Fruit fly (Drosophila melanogaster): ENCODE results near the gene RpS14b.

RpS14b gene

dm6 chrX:7972363-7972942, 37.8 kb downstream of the RpS14b start (continued):
- peak; percentile 74 for TF ChIP-seq CG9817 (tag; optimal IDR thresholded peaks at IDR 0.05)
- peak; percentile 82 for TF ChIP-seq Abd-B (GFP tag; optimal IDR thresholded peaks at IDR 0.05)
- peak; percentile 87 for TF ChIP-seq Asciz (GFP tag; optimal IDR thresholded peaks at IDR 0.05)
- TF ChIP-seq sqz (GFP tag; optimal IDR thresholded peaks at IDR 0.05), result peak; percentile 84
- TF ChIP-seq CG11695 (GFP tag; IDR thresholded peaks at IDR 0.05), result peak; percentile 88
- 0 out of 2 replicates have a peak, but pooled peaks have one; percentile 27 for TF ChIP-seq cas (GFP tag; IDR thresholded peaks at IDR 0.05)
- TF ChIP-seq prd (optimal IDR thresholded peaks at IDR 0.05), result no peak
- TF ChIP-seq prd (GFP tag; IDR thresholded peaks at IDR 0.05), result peak; percentile 93
- TF ChIP-seq vnd (GFP tag; IDR thresholded peaks at IDR 0.05; ENCODE audit: partially characterized antibody), result no peak
- TF ChIP-seq CG14965 (GFP tag; optimal IDR thresholded peaks at IDR 0.05; ENCODE audit: borderline replicate concordance), result no peak
- peak; percentile 84 for TF ChIP-seq croc (GFP tag; conservative IDR thresholded peaks at IDR 0.05)
- peak; percentile 65 for TF ChIP-seq CG12155 (GFP tag; optimal IDR thresholded peaks at IDR 0.05)
- peak; percentile 54; the same call in 1 of the 3 replicates for TF ChIP-seq jigr1 (GFP tag; IDR thresholded peaks at IDR 0.05)
- TF ChIP-seq CG14014 (GFP tag; IDR thresholded peaks at IDR 0.05), result peak; percentile 86
- TF ChIP-seq grn (GFP tag; optimal IDR thresholded peaks at IDR 0.05), result peak; percentile 1
- peak; percentile 56 for TF ChIP-seq vfl (GFP tag; optimal IDR thresholded peaks at IDR 0.05)
- peak; percentile 71 for TF ChIP-seq CG17802 (tag; optimal IDR thresholded peaks at IDR 0.05)
- TF ChIP-seq onecut (GFP tag; IDR thresholded peaks at IDR 0.05), result peak; percentile 87
- TF ChIP-seq CG9215 (GFP tag; IDR thresholded peaks at IDR 0.05), result peak; percentile 52
- TF ChIP-seq CG6683 (GFP tag; optimal IDR thresholded peaks at IDR 0.05), result peak; percentile 73
- peak; percentile 80 for TF ChIP-seq CG8765 (GFP tag; IDR thresholded peaks at IDR 0.05)
- peak; percentile 44 for TF ChIP-seq Dip3 (GFP tag; optimal IDR thresholded peaks at IDR 0.05)
- peak; percentile 77 for TF ChIP-seq scrt (GFP tag; optimal IDR thresholded peaks at IDR 0.05)
- no peak for TF ChIP-seq CG42726 (GFP tag; IDR thresholded peaks at IDR 0.05; ENCODE audit: partially characterized antibody)
- TF ChIP-seq CG2116 (GFP tag; optimal IDR thresholded peaks at IDR 0.05), result peak; percentile 49
- peak in 1 of 2 experiments; percentile 68 for TF ChIP-seq Hr78 (GFP tag; optimal IDR thresholded peaks at IDR 0.05)
- no peak for TF ChIP-seq ash1 (GFP tag; optimal IDR thresholded peaks at IDR 0.05)
- peak; percentile 78 for TF ChIP-seq grau (tag; optimal IDR thresholded peaks at IDR 0.05)
- peak; percentile 74 for TF ChIP-seq CG15011 (GFP tag; optimal IDR thresholded peaks at IDR 0.05)
- no peak for TF ChIP-seq CG16813 (GFP tag; IDR thresholded peaks at IDR 0.05; ENCODE audit: partially characterized antibody)
- TF ChIP-seq CG11085 (GFP tag; IDR thresholded peaks at IDR 0.05), result peak; percentile 66
- no peak for TF ChIP-seq CG7963 (GFP tag; IDR thresholded peaks at IDR 0.05; ENCODE audit: partially characterized antibody)
- TF ChIP-seq Bdp1 (GFP tag; optimal IDR thresholded peaks at IDR 0.05), result peak; percentile 65
- peak; percentile 55 for TF ChIP-seq CG13894 (tag; optimal IDR thresholded peaks at IDR 0.05)
- TF ChIP-seq z (GFP tag; IDR thresholded peaks at IDR 0.05), result no peak
- TF ChIP-seq B-H1 (GFP tag; IDR thresholded peaks at IDR 0.05), result peak; percentile 85
- peak; percentile 75 for TF ChIP-seq peb (GFP tag; IDR thresholded peaks at IDR 0.05)
- TF ChIP-seq luna (GFP tag; optimal IDR thresholded peaks at IDR 0.05), result no peak
- TF ChIP-seq Hr3 (GFP tag; optimal IDR thresholded peaks at IDR 0.05), result peak; percentile 79
- TF ChIP-seq Elba2 (GFP tag; optimal IDR thresholded peaks at IDR 0.05), result no peak
- TF ChIP-seq CG12391 (tag; optimal IDR thresholded peaks at IDR 0.05), result peak; percentile 90
- peak; percentile 75 for TF ChIP-seq CG12299 (tag; optimal IDR thresholded peaks at IDR 0.05)
- peak; percentile 75 for TF ChIP-seq fd3F (GFP tag; optimal IDR thresholded peaks at IDR 0.05)
- peak; percentile 80 for TF ChIP-seq salm (tag; optimal IDR thresholded peaks at IDR 0.05)
- peak; percentile 81 for TF ChIP-seq jing (GFP tag; optimal IDR thresholded peaks at IDR 0.05)
- peak; percentile 85 for TF ChIP-seq CG14441 (GFP tag; IDR thresholded peaks at IDR 0.05)
- TF ChIP-seq Scr (GFP tag; IDR thresholded peaks at IDR 0.05; ENCODE audit: partially characterized antibody), result no peak
- peak; percentile 72 for TF ChIP-seq CG5180 (GFP tag; optimal IDR thresholded peaks at IDR 0.05)
- TF ChIP-seq ab (GFP tag; optimal IDR thresholded peaks at IDR 0.05), result peak; percentile 42
